Worm (Caenorhabditis elegans): ENCODE measurements around the gene tank-1.

DNA sequence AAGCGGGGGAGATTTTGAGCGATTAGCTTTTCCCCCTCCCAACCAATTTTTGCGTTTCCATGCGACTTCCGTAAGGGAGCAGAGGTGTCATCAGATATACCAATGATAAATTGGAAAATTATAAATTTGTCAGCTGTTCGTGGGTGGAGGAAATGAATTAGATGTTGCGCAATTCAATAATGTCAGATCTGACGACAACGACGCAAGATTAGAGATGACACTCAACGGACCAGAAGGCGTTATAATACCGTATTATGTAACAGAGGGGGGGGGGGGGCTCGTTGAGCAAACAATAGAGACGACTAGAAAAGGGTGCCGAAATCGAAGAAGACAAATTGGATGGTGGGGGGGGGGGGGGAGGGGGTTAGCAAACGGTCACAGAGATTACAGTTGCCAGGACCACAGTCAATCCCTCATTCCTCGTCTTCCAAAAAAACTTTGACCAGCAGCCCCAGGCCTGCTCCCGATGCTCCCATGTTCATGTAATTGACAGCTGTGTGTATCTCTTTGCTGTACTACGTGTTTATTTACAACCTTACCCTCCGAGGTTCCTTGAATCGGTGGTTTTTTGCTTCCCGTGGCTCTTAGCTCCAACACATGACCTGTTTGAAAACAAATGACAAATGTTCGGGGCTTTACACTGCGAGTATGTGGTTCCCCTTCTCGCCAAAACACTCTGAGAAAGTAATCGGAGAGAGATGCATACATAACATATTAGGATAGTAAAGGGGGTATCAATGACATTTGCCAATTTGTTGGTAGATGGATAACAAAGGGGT, 56.4 kb downstream of the tank-1 start:
- no peak for TF ChIP-seq ztf-4 (tag; optimal IDR thresholded peaks at IDR 0.05)
- TF ChIP-seq F13H6.1 (tag; optimal IDR thresholded peaks at IDR 0.05) = no peak
- TF ChIP-seq crh-2 (tag; optimal IDR thresholded peaks at IDR 0.05) = no peak
- no peak for TF ChIP-seq nhr-77 (tag; optimal IDR thresholded peaks at IDR 0.05)
- TF ChIP-seq elt-1 (tag; optimal IDR thresholded peaks at IDR 0.05) = no peak
- no peak for TF ChIP-seq nhr-25 (tag; optimal IDR thresholded peaks at IDR 0.05)
- TF ChIP-seq blmp-1 (tag; optimal IDR thresholded peaks at IDR 0.05; ENCODE audit: insufficient read depth) = no peak
- no peak for TF ChIP-seq mbf-1 (tag; optimal IDR thresholded peaks at IDR 0.05)
- TF ChIP-seq elt-3 (tag; optimal IDR thresholded peaks at IDR 0.05) = no peak
- no peak for TF ChIP-seq ZK546.5 (tag; optimal IDR thresholded peaks at IDR 0.05)
- TF ChIP-seq ceh-82 (tag; optimal IDR thresholded peaks at IDR 0.05) = no peak
- TF ChIP-seq skn-1 (tag; optimal IDR thresholded peaks at IDR 0.05) = no peak
- no peak for TF ChIP-seq egl-27 (tag; optimal IDR thresholded peaks at IDR 0.05)
